Worm (Caenorhabditis elegans) whole organism, L4 larva: ENCODE data around the gene sre-52.

Source experiments
- ctbp-1 ChIP-seq: fragments of 200-800 bp; sonication (Bioruptor generic); IDR thresholded peaks from 2 replicates; pipeline ENCODE4 v1.3.6; 2022; ENCODE audit warnings: missing genetic modification reagents, missing genetic modification characterization, missing compliant biosample characterization
- dpl-1 ChIP-seq: fragments of 150-350 bp; optimal IDR thresholded peaks from 2 replicates; lab custom pipeline; 2014; ENCODE audit warnings: missing biosample characterization, missing genetic modification reagents, missing genetic modification characterization

DNA sequence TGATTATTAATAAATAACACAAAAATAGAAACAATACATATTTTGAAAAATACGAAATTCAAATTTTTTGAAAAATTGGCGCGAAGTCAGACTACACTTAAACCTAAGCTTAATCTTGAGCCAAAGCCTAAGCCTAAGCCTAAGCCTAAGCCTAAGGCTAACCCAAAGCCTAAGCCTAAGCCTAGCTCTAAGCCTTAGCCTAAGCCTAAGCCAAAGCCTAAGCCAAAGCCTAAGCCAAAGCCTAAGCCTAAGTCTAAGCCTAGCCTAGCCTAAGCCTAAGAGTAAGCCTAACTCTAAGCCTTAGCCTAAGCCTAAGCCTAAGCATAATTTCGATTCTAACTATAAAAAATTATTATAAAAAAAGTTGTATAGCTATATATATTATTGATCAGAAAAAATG, 45.4 kb downstream of the sre-52 start:
- TF ChIP-seq dpl-1 (GFP tag; lab: Kevin White, UChicago) (no peak), ctbp-1 (GFP tag; lab: Robert Waterston, UW) (no peak)
